Fruit fly (Drosophila melanogaster) whole organism, embryonic: ENCODE data around the gene CG46311.

Experiments
- Bgb ChIP-seq: fragments of 200-800 bp; sonication (Bioruptor generic); IDR thresholded peaks from 2 replicates; pipeline ENCODE4 v1.3.6; 2022; ENCODE audit warnings: missing biosample characterization, missing genetic modification characterization; ENCODE audit not compliant: partially characterized antibody
- Bteb2 ChIP-seq: fragments of 200-800 bp; sonication (Bioruptor generic); optimal IDR thresholded peaks from 2 replicates; lab custom pipeline; 2016; ENCODE audit warnings: missing biosample characterization, missing genetic modification characterization
- CG10267 ChIP-seq: fragments of 200-800 bp; sonication (Bioruptor generic); optimal IDR thresholded peaks from 2 replicates; lab custom pipeline; 2018; ENCODE audit warnings: missing biosample characterization, mild to moderate bottlenecking, missing genetic modification characterization, moderate library complexity
- CG11696 ChIP-seq: fragments of 200-800 bp; sonication (Bioruptor generic); IDR thresholded peaks from 2 replicates; pipeline ENCODE4 v1.3.6; 2022; ENCODE audit warnings: missing biosample characterization, missing genetic modification characterization
- CG12769 ChIP-seq: fragments of 200-800 bp; sonication (Bioruptor generic); optimal IDR thresholded peaks from 2 replicates; lab custom pipeline; 2019; ENCODE audit warnings: missing biosample characterization, mild to moderate bottlenecking, missing genetic modification characterization, moderate library complexity
- CG15269 ChIP-seq: fragments of 200-800 bp; sonication (Bioruptor generic); optimal IDR thresholded peaks from 2 replicates; lab custom pipeline; 2018; ENCODE audit warnings: missing biosample characterization, mild to moderate bottlenecking, missing genetic modification characterization, moderate library complexity
- CG15601 ChIP-seq: fragments of 200-800 bp; sonication (Bioruptor generic); optimal IDR thresholded peaks from 3 replicates; lab custom pipeline; 2019; ENCODE audit warnings: missing biosample characterization, mild to moderate bottlenecking, missing genetic modification characterization, moderate library complexity
- CG1603 ChIP-seq: fragments of 200-800 bp; sonication (Bioruptor generic); optimal IDR thresholded peaks from 2 replicates; lab custom pipeline; 2019; ENCODE audit warnings: missing biosample characterization, mild to moderate bottlenecking, missing genetic modification characterization, moderate library complexity
- CG17612 ChIP-seq: fragments of 200-800 bp; sonication (Bioruptor generic); IDR thresholded peaks from 2 replicates; pipeline ENCODE4 v1.3.6; 2022; ENCODE audit warnings: missing biosample characterization, missing genetic modification characterization
- CG18599 ChIP-seq: fragments of 200-800 bp; sonication (Bioruptor generic); optimal IDR thresholded peaks from 3 replicates; lab custom pipeline; 2017; ENCODE audit warnings: missing biosample characterization, missing genetic modification characterization, mild to moderate bottlenecking, moderate library complexity, missing genetic modification reagents
- CG2120 ChIP-seq: fragments of 200-800 bp; sonication (Bioruptor generic); optimal IDR thresholded peaks from 3 replicates; lab custom pipeline; 2016; ENCODE audit warnings: missing biosample characterization, missing genetic modification characterization
- CG2678 ChIP-seq: fragments of 200-800 bp; sonication (Bioruptor generic); optimal IDR thresholded peaks from 3 replicates; lab custom pipeline; 2019; ENCODE audit warnings: missing biosample characterization, mild to moderate bottlenecking, missing genetic modification characterization, moderate library complexity
- CG4328 ChIP-seq: fragments of 200-800 bp; sonication (Bioruptor generic); optimal IDR thresholded peaks from 3 replicates; lab custom pipeline; 2017; ENCODE audit warnings: missing biosample characterization, missing genetic modification reagents, missing genetic modification characterization
- CG5180 ChIP-seq: fragments of 200-800 bp; sonication (Bioruptor generic); optimal IDR thresholded peaks from 3 replicates; lab custom pipeline; 2017; ENCODE audit warnings: missing biosample characterization, missing genetic modification characterization, mild to moderate bottlenecking, moderate library complexity, missing genetic modification reagents
- CG7556 ChIP-seq: fragments of 200-800 bp; sonication (Bioruptor generic); optimal IDR thresholded peaks from 2 replicates; lab custom pipeline; 2017; ENCODE audit warnings: missing biosample characterization, mild to moderate bottlenecking, missing genetic modification characterization
- CG8290 ChIP-seq, 3 experiments: fragments of 200-800 bp; sonication (Bioruptor generic); optimal IDR thresholded peaks; 2 replicates each; lab custom pipeline; 2016 to 2019; ENCODE audit warnings: missing biosample characterization in 3 of 3, missing genetic modification characterization in 3 of 3, mild to moderate bottlenecking in 2 of 3, moderate library complexity in 1 of 3
- CG9727 ChIP-seq: fragments of 200-800 bp; sonication (Bioruptor generic); optimal IDR thresholded peaks from 3 replicates; lab custom pipeline; 2017; ENCODE audit warnings: missing biosample characterization, mild to moderate bottlenecking, missing genetic modification characterization
- CG9932 ChIP-seq: fragments of 200-800 bp; sonication (Bioruptor generic); IDR thresholded peaks from 2 replicates; pipeline ENCODE4 v1.3.6; 2022; ENCODE audit warnings: missing biosample characterization, missing genetic modification characterization
- Dbx ChIP-seq: fragments of 200-800 bp; sonication (Bioruptor generic); IDR thresholded peaks from 3 replicates; pipeline ENCODE4 v1.3.6; 2022; ENCODE audit warnings: missing biosample characterization, missing genetic modification characterization
- Dfd ChIP-seq, 2 experiments: fragments of >200 bp; optimal IDR thresholded peaks; 2 replicates each; lab custom pipeline; 2017; ENCODE audit warnings: missing biosample characterization in 2 of 2, missing genetic modification characterization in 2 of 2
- Hand ChIP-seq: fragments of 200-800 bp; sonication (Bioruptor generic); optimal IDR thresholded peaks from 2 replicates; lab custom pipeline; 2017; ENCODE audit warnings: mild to moderate bottlenecking, missing biosample characterization, missing genetic modification reagents, missing genetic modification characterization
- Hr3 ChIP-seq: fragments of 200-800 bp; sonication (Bioruptor generic); optimal IDR thresholded peaks from 3 replicates; lab custom pipeline; 2016; ENCODE audit warnings: missing biosample characterization, missing genetic modification characterization
- Kr ChIP-seq: fragments of 200-800 bp; sonication (Bioruptor generic); optimal IDR thresholded peaks from 2 replicates; lab custom pipeline; 2017; ENCODE audit warnings: missing biosample characterization, mild to moderate bottlenecking, missing genetic modification characterization
- Lhr ChIP-seq: fragments of 200-800 bp; sonication (Bioruptor generic); optimal IDR thresholded peaks from 3 replicates; lab custom pipeline; 2017; ENCODE audit warnings: mild to moderate bottlenecking, missing biosample characterization, missing genetic modification reagents, missing genetic modification characterization
- Lpt ChIP-seq: fragments of >200 bp; optimal IDR thresholded peaks from 2 replicates; lab custom pipeline; 2018; ENCODE audit warnings: missing biosample characterization, missing genetic modification characterization
- Med ChIP-seq: fragments of 200-800 bp; sonication (Bioruptor generic); peaks from one replicate; lab custom pipeline; 2016; ENCODE audit warnings: missing biosample characterization, missing genetic modification characterization, mild to moderate bottlenecking, inconsistent platforms, moderate library complexity
- NFAT ChIP-seq: fragments of 200-800 bp; sonication (Bioruptor generic); IDR thresholded peaks from 2 replicates; pipeline ENCODE4 v1.3.6; 2022; ENCODE audit warnings: missing biosample characterization, missing genetic modification characterization
- Nf-YA ChIP-seq: fragments of 200-800 bp; sonication (Bioruptor generic); IDR thresholded peaks from 2 replicates; pipeline ENCODE4 v1.3.6; 2022; ENCODE audit warnings: missing biosample characterization, missing genetic modification characterization
- Nf-YB ChIP-seq: fragments of 200-800 bp; sonication (Bioruptor generic); optimal IDR thresholded peaks from 3 replicates; lab custom pipeline; 2019; ENCODE audit warnings: missing biosample characterization, mild to moderate bottlenecking, missing genetic modification characterization, moderate library complexity
- TFAM ChIP-seq: fragments of 200-800 bp; sonication (Bioruptor generic); optimal IDR thresholded peaks from 2 replicates; lab custom pipeline; 2017; ENCODE audit warnings: missing biosample characterization, missing genetic modification characterization, inconsistent platforms
- bcd ChIP-seq: fragments of 200-800 bp; sonication (Bioruptor generic); optimal IDR thresholded peaks from 2 replicates; lab custom pipeline; 2017; ENCODE audit warnings: missing biosample characterization, mild to moderate bottlenecking, missing genetic modification characterization
- bigmax ChIP-seq: fragments of 200-800 bp; sonication (Bioruptor generic); optimal IDR thresholded peaks from 2 replicates; lab custom pipeline; 2018; ENCODE audit warnings: missing biosample characterization, mild to moderate bottlenecking, missing genetic modification characterization
- ci ChIP-seq: fragments of 200-800 bp; sonication (Bioruptor generic); IDR thresholded peaks from 3 replicates; pipeline ENCODE4 v1.3.6; 2022; ENCODE audit warnings: missing biosample characterization, missing genetic modification characterization
- crc ChIP-seq: fragments of 200-800 bp; sonication (Bioruptor generic); optimal IDR thresholded peaks from 2 replicates; lab custom pipeline; 2016; ENCODE audit warnings: missing biosample characterization, missing genetic modification characterization
- crol ChIP-seq: fragments of 200-800 bp; sonication (Bioruptor generic); IDR thresholded peaks from 2 replicates; pipeline ENCODE4 v1.3.6; 2022; ENCODE audit warnings: missing biosample characterization, missing genetic modification characterization
- ems ChIP-seq: fragments of 200-800 bp; sonication (Bioruptor generic); optimal IDR thresholded peaks from 3 replicates; lab custom pipeline; 2016; ENCODE audit warnings: missing biosample characterization, missing genetic modification characterization
- insv ChIP-seq, 2 experiments: fragments of 200-800 bp; sonication (Bioruptor generic); optimal IDR thresholded peaks; 3 replicates each; lab custom pipeline; 2016 to 2018; ENCODE audit warnings: missing biosample characterization in 2 of 2, missing genetic modification characterization in 2 of 2
- lilli ChIP-seq: fragments of 200-800 bp; sonication (Bioruptor generic); optimal IDR thresholded peaks from 3 replicates; lab custom pipeline; 2016; ENCODE audit warnings: missing biosample characterization, missing genetic modification characterization
- mld ChIP-seq: fragments of 200-800 bp; sonication (Bioruptor generic); IDR thresholded peaks from 3 replicates; pipeline ENCODE4 v1.3.6; 2022; ENCODE audit warnings: missing biosample characterization, missing genetic modification characterization; ENCODE audit not compliant: partially characterized antibody
- nmo ChIP-seq: fragments of 200-800 bp; sonication (Bioruptor generic); optimal IDR thresholded peaks from 2 replicates; lab custom pipeline; 2018; ENCODE audit warnings: missing biosample characterization, mild to moderate bottlenecking, missing genetic modification characterization, moderate library complexity
- odd ChIP-seq: fragments of 200-800 bp; sonication (Bioruptor generic); optimal IDR thresholded peaks from 2 replicates; lab custom pipeline; 2017; ENCODE audit warnings: missing biosample characterization, mild to moderate bottlenecking, missing genetic modification characterization
- psq ChIP-seq: fragments of 200-800 bp; sonication (Bioruptor generic); optimal IDR thresholded peaks from 2 replicates; lab custom pipeline; 2017; ENCODE audit warnings: missing biosample characterization, missing genetic modification characterization
- sd ChIP-seq: fragments of 200-800 bp; sonication (Bioruptor generic); optimal IDR thresholded peaks from 3 replicates; lab custom pipeline; 2018; ENCODE audit warnings: missing biosample characterization, mild to moderate bottlenecking, missing genetic modification characterization, moderate library complexity
- slou ChIP-seq: fragments of 200-800 bp; sonication (Bioruptor generic); optimal IDR thresholded peaks from 3 replicates; lab custom pipeline; 2016; ENCODE audit warnings: missing biosample characterization, missing genetic modification characterization
- stwl ChIP-seq: fragments of 200-800 bp; sonication (Bioruptor generic); optimal IDR thresholded peaks from 3 replicates; lab custom pipeline; 2018; ENCODE audit warnings: missing biosample characterization, mild to moderate bottlenecking, missing genetic modification characterization, moderate library complexity
- tgo ChIP-seq: fragments of 200-800 bp; sonication (Bioruptor generic); IDR thresholded peaks from 3 replicates; pipeline ENCODE4 v1.3.6; 2022; ENCODE audit warnings: missing biosample characterization, missing genetic modification characterization
- zf30C ChIP-seq: fragments of 200-800 bp; sonication (Bioruptor generic); optimal IDR thresholded peaks from 3 replicates; lab custom pipeline; 2018; ENCODE audit warnings: missing biosample characterization, mild to moderate bottlenecking, missing genetic modification characterization

Gene CG46311

dm6 chrX:13633298-13633891 is 69.8 kb downstream of the CG46311 start (continued):
- TF ChIP-seq CG18599 (GFP tag; lab: Kevin White, UChicago) (peak; percentile 4), CG9727 (peak; percentile 12), CG12769 (tag; lab: Kevin White, UChicago) (peak; percentile 12), ci (GFP tag; lab: Robert Waterston, UW) (peak; percentile 53; the same call in 2 of the 3 replicates), Med (GFP tag; lab: Kevin White, UChicago) (peak; percentile 64), TFAM (GFP tag; lab: Kevin White, UChicago) (no peak), sd (peak; percentile 59), CG7556 (GFP tag; lab: Kevin White, UChicago) (peak; percentile 11), CG8290 (GFP tag; optimal IDR thresholded peaks at IDR 0.05; lab: Kevin White, UChicago) (peak; percentile 26), CG8290 (tag; optimal IDR thresholded peaks at IDR 0.05; lab: Kevin White, UChicago) (no peak), CG15601 (tag; lab: Kevin White, UChicago) (peak; percentile 14), crc (GFP tag; lab: Kevin White, UChicago) (peak; percentile 1), stwl (no peak), Bgb (GFP tag; lab: Robert Waterston, UW) (no peak), lilli (GFP tag; lab: Kevin White, UChicago) (no peak), CG2120 (GFP tag; lab: Kevin White, UChicago) (peak; percentile 30), Nf-YA (GFP tag; lab: Robert Waterston, UW) (no peak), tgo (GFP tag; lab: Robert Waterston, UW) (no peak), Lhr (no peak), CG4328 (peak; percentile 6), NFAT (peak; percentile 26; the same call in 1 of the 2 replicates), bigmax (no peak), CG1603 (peak; percentile 8), Kr (GFP tag; lab: Kevin White, UChicago) (peak; percentile 46), CG2678 (tag; lab: Kevin White, UChicago) (peak; percentile 32), crol (GFP tag; lab: Robert Waterston, UW) (peak; percentile 41)

DNA sequence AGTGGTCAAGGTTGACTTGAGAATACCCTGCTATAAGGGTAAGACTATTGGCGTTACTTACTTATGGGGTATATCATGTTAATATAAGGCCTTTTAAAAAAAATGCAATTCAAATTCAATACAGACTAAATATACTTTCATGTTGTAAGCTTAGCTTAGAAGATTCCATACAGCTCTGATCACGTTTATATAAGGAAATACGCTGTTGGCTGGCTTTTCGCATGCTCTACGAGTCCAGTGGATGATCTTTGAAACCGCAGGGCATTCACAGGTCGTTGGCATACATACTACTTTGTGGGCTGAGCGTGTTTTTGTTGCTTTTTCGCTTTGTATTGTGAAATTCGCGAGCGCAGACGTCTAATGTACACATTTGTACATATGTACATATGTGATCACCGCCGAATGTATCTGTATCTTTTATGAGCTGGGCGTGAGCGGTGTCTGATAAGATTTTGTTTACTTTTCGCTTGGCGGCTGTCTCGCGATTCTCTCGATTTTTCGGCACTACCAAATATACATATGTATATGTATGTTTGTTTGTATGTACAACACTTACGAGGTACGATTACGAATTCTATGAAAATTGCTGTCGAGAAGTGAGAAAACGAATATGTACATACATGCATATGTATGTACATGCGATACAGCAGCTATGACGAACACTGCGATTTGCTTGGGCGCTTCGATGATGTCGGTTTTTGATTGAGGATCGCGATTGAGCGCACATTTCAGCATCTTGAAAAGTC is 70.8 kb downstream of the CG46311 start:
- TF ChIP-seq CG10267 (no peak), bcd (GFP tag; lab: Kevin White, UChicago) (peak; percentile 33), Dfd (GFP tag; optimal IDR thresholded peaks at IDR 0.05; lab: Kevin White, UChicago) (no peak), Hr3 (GFP tag; lab: Kevin White, UChicago) (peak; percentile 18), Hand (GFP tag; lab: Kevin White, UChicago) (peak; percentile 47), Dbx (GFP tag; lab: Robert Waterston, UW) (0 out of 3 replicates have a peak, but pooled peaks have one; percentile 49), ems (GFP tag; lab: Kevin White, UChicago) (no peak), nmo (GFP tag; lab: Kevin White, UChicago) (peak; percentile 19), CG11696 (no peak; the same call in 1 of the 2 replicates), zf30C (GFP tag; lab: Kevin White, UChicago) (no peak), CG9727 (peak; percentile 49), CG5180 (peak; percentile 50), bigmax (no peak), CG15269 (tag; lab: Kevin White, UChicago) (peak; percentile 34), Nf-YA (GFP tag; lab: Robert Waterston, UW) (no peak), CG4328 (peak; percentile 72), CG9932 (GFP tag; lab: Robert Waterston, UW) (peak; percentile 71), slou (peak; percentile 3), odd (peak; percentile 51), CG12769 (tag; lab: Kevin White, UChicago) (peak; percentile 50), Nf-YB (GFP tag; lab: Kevin White, UChicago) (peak; percentile 24), Bteb2 (GFP tag; lab: Kevin White, UChicago) (peak; percentile 19), insv (GFP tag; optimal IDR thresholded peaks at IDR 0.05; lab: Kevin White, UChicago) (peak in 1 of 2 experiments; percentile 49), Lpt (GFP tag; lab: Kevin White, UChicago) (no peak), CG17612 (GFP tag; lab: Robert Waterston, UW) (no peak), psq (GFP tag; lab: Kevin White, UChicago) (no peak), mld (no peak)
